Worm (Caenorhabditis elegans): ENCODE data around the gene ttr-49.

ce11 chrV:9375378-9375777 lies 19.1 kb upstream of the ttr-49 start, which contains the start of gene E02C12.9:
- no peak for TF ChIP-seq egl-27 (tag; optimal IDR thresholded peaks at IDR 0.05)
- TF ChIP-seq ztf-11 (tag; optimal IDR thresholded peaks at IDR 0.05), result no peak
- no peak for TF ChIP-seq ztf-4 (tag; optimal IDR thresholded peaks at IDR 0.05)
- TF ChIP-seq nhr-10 (tag; optimal IDR thresholded peaks at IDR 0.05), result no peak
- no peak for TF ChIP-seq R02D3.7 (tag; optimal IDR thresholded peaks at IDR 0.05)
- TF ChIP-seq mbf-1 (tag; optimal IDR thresholded peaks at IDR 0.05), result no peak
- TF ChIP-seq lin-39 (tag; optimal IDR thresholded peaks at IDR 0.05), result no peak
- TF ChIP-seq nhr-23 (tag; optimal IDR thresholded peaks at IDR 0.05), result no peak
- TF ChIP-seq nhr-12 (tag; optimal IDR thresholded peaks at IDR 0.05), result no peak
- TF ChIP-seq lin-13 (GFP tag; optimal IDR thresholded peaks at IDR 0.05), result no peak
- TF ChIP-seq gmeb-1 (tag; optimal IDR thresholded peaks at IDR 0.05), result no peak
- no peak for TF ChIP-seq unc-55 (GFP tag; optimal IDR thresholded peaks at IDR 0.05)
- TF ChIP-seq nhr-237 (tag; optimal IDR thresholded peaks at IDR 0.05), result no peak
- no peak for TF ChIP-seq zag-1 (tag; optimal IDR thresholded peaks at IDR 0.05)

Measured in whole organism, L2 larva.